Fruit fly (Drosophila melanogaster) whole organism, pupa: Measurements from ENCODE around the gene CG3552.

ENCODE experiments used
- CG10348 ChIP-seq: fragments of 200-800 bp; sonication (Bioruptor generic); IDR thresholded peaks from 2 replicates; pipeline ENCODE4 v1.3.6; 2022; ENCODE audit warnings: missing biosample characterization, missing genetic modification characterization
- EcR ChIP-seq: fragments of 200-800 bp; sonication (Bioruptor generic); optimal IDR thresholded peaks from 3 replicates; lab custom pipeline; 2019; ENCODE audit warnings: missing biosample characterization, missing genetic modification characterization, mild to moderate bottlenecking, moderate library complexity, missing genetic modification reagents
- Ets98B ChIP-seq: fragments of 200-800 bp; sonication (Bioruptor generic); IDR thresholded peaks from 2 replicates; pipeline ENCODE4 v1.3.6; 2022; ENCODE audit warnings: missing biosample characterization, missing genetic modification characterization

DNA sequence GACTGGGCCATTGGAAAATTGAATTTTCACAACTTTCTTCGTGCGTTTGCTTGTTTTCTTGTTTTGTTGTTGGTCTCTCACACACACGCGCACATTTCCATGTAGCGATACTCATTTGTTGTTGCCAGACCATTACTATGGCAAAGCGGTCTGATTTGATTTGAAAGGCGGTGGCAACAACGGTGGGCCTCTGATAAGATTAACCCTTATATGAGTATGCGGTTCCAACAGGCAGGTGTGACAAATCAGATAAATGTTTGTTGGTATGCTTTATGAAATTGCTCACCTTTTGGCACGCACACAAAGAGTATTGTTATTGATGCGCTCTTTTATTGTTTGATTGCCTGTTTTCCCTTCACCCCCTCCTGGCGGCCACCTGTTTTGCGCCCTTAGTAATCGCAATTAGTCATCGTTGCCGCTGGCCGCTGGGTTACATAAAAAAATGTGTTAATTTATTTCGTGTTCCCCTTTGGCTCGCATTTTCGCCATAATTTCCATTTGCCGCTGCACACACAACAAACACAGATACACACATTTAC is 8.8 kb upstream of the CG3552 start:
- no peak for TF ChIP-seq EcR (GFP tag; lab: Kevin White, UChicago)
- peak; percentile 5; the same call in 1 of the 2 replicates for TF ChIP-seq Ets98B
- no peak for TF ChIP-seq CG10348 (GFP tag; lab: Robert Waterston, UW)
